Worm (Caenorhabditis elegans) whole organism, L4 larva: Measurements from ENCODE around the gene wah-1.
A peak's percentile ranks its signal among the peaks of the same experiment; 100 is the strongest.

ENCODE experiments used
- ZK337.2 ChIP-seq: fragments of 200-800 bp; sonication (Bioruptor generic); IDR thresholded peaks from 2 replicates; pipeline ENCODE4 v1.3.6; 2022; ENCODE audit warnings: missing genetic modification reagents, missing genetic modification characterization, missing compliant biosample characterization
- ces-1 ChIP-seq: fragments of 150-350 bp; sonication (generic microtip); optimal IDR thresholded peaks from 4 replicates; lab custom pipeline; 2014; ENCODE audit warnings: missing biosample characterization, missing genetic modification reagents, missing genetic modification characterization
- dmd-6 ChIP-seq: fragments of 200-800 bp; sonication (Bioruptor generic); IDR thresholded peaks from 2 replicates; pipeline ENCODE4 v1.3.6; 2022; ENCODE audit warnings: missing genetic modification reagents, missing genetic modification characterization, missing compliant biosample characterization
- gei-8 ChIP-seq: fragments of 200-800 bp; sonication (Bioruptor generic); optimal IDR thresholded peaks from 2 replicates; lab custom pipeline; 2018; ENCODE audit warnings: mild to moderate bottlenecking, missing genetic modification characterization, missing compliant biosample characterization
- mxl-2 ChIP-seq: fragments of 200-800 bp; sonication (Bioruptor generic); conservative IDR thresholded peaks from 2 replicates; pipeline ENCODE4 v1.3.6; 2022; ENCODE audit warnings: missing genetic modification reagents, missing genetic modification characterization, missing compliant biosample characterization
- nhr-102 ChIP-seq: sonication (generic microtip); optimal IDR thresholded peaks from 2 replicates; lab custom pipeline; 2016; ENCODE audit warnings: mild to moderate bottlenecking, missing genetic modification characterization, moderate library complexity, missing compliant biosample characterization
- nhr-237 ChIP-seq: sonication (generic microtip); optimal IDR thresholded peaks from 2 replicates; lab custom pipeline; 2017; ENCODE audit warnings: missing biosample characterization, missing genetic modification characterization
- nhr-28 ChIP-seq: fragments of 150-350 bp; optimal IDR thresholded peaks from 2 replicates; lab custom pipeline; 2014; ENCODE audit warnings: missing biosample characterization, missing genetic modification characterization
- nhr-76 ChIP-seq: fragments of 150-350 bp; optimal IDR thresholded peaks from 2 replicates; lab custom pipeline; 2014; ENCODE audit warnings: missing biosample characterization, missing genetic modification characterization
- nhr-77 ChIP-seq: fragments of 150-350 bp; optimal IDR thresholded peaks from 2 replicates; lab custom pipeline; 2014; ENCODE audit warnings: missing biosample characterization, missing genetic modification characterization
- pha-4 ChIP-seq, 2 experiments: fragments of 150-350 bp in 1 of 2; fragments of 200-800 bp in 1 of 2; sonication (Bioruptor generic) in 1 of 2; IDR thresholded peaks in 1 of 2; optimal IDR thresholded peaks in 1 of 2; 2 replicates each; pipeline versions ENCODE4 v1.3.6 to Lab custom; 2014 to 2022; ENCODE audit warnings: missing genetic modification characterization in 2 of 2, missing genetic modification reagents in 2 of 2, missing biosample characterization in 1 of 2, missing compliant biosample characterization in 1 of 2
- set-16 ChIP-seq: fragments of 200-800 bp; sonication (Bioruptor generic); IDR thresholded peaks from 2 replicates; pipeline ENCODE4 v1.3.6; 2022; ENCODE audit warnings: missing genetic modification reagents, missing genetic modification characterization, missing compliant biosample characterization

- peak; percentile 9 for TF ChIP-seq nhr-28
- no peak for TF ChIP-seq nhr-76 (tag; lab: Kevin White, UChicago)
- TF ChIP-seq ces-1 (GFP tag; lab: Kevin White, UChicago): no peak
- no peak for TF ChIP-seq nhr-102 (tag; lab: Kevin White, UChicago)
- TF ChIP-seq set-16 (GFP tag; lab: Robert Waterston, UW): no peak
- no peak for TF ChIP-seq mxl-2
- no peak for TF ChIP-seq pha-4 (GFP tag; IDR thresholded peaks at IDR 0.05; lab: Robert Waterston, UW)
- TF ChIP-seq pha-4 (tag; optimal IDR thresholded peaks at IDR 0.05; lab: Kevin White, UChicago): no peak
- no peak for TF ChIP-seq dmd-6 (GFP tag; lab: Robert Waterston, UW)
- TF ChIP-seq nhr-77 (tag; lab: Kevin White, UChicago): no peak
- no peak for TF ChIP-seq gei-8 (GFP tag; lab: Kevin White, UChicago)
- TF ChIP-seq nhr-237 (tag; lab: Kevin White, UChicago): no peak
- TF ChIP-seq ZK337.2 (GFP tag; lab: Robert Waterston, UW): no peak
Measured at ce11 chrIII:12013054-12013453, 23.1 kb downstream of the wah-1 start.
